Worm (Caenorhabditis elegans) whole organism, early embryonic: Measurements from ENCODE around the gene T24D5.2.

ENCODE experiments used
- B0310.2 ChIP-seq: sonication (generic microtip); optimal IDR thresholded peaks from 2 replicates; lab custom pipeline; 2016; ENCODE audit warnings: mild to moderate bottlenecking, missing genetic modification characterization, missing compliant biosample characterization
- F13C5.2 ChIP-seq: sonication (generic microtip); optimal IDR thresholded peaks from 2 replicates; lab custom pipeline; 2017; ENCODE audit warnings: mild to moderate bottlenecking, missing genetic modification characterization, inconsistent platforms, missing compliant biosample characterization
- aly-1 ChIP-seq: sonication (generic microtip); optimal IDR thresholded peaks from 2 replicates; lab custom pipeline; 2016; ENCODE audit warnings: missing genetic modification characterization, missing compliant biosample characterization
- ama-1 ChIP-seq: fragments of 150-350 bp; optimal IDR thresholded peaks from 2 replicates; lab custom pipeline; 2014
- ceh-13 ChIP-seq: fragments of 200-800 bp; sonication (Bioruptor generic); optimal IDR thresholded peaks from 2 replicates; lab custom pipeline; 2018; ENCODE audit warnings: mild to moderate bottlenecking, missing genetic modification characterization, missing compliant biosample characterization
- ceh-36 ChIP-seq: sonication (generic microtip); optimal IDR thresholded peaks from 2 replicates; lab custom pipeline; 2016; ENCODE audit warnings: missing genetic modification characterization, inconsistent platforms, missing compliant biosample characterization
- ets-7 ChIP-seq: sonication (generic microtip); optimal IDR thresholded peaks from 2 replicates; lab custom pipeline; 2016; ENCODE audit warnings: missing genotype, missing genetic modification characterization, missing compliant biosample characterization
- flt-1 ChIP-seq: fragments of 200-800 bp; sonication (Bioruptor generic); IDR thresholded peaks from 2 replicates; pipeline ENCODE4 v1.3.6; 2022; ENCODE audit warnings: missing genetic modification characterization, missing compliant biosample characterization
- hmbx-1 ChIP-seq: sonication (generic microtip); optimal IDR thresholded peaks from 2 replicates; lab custom pipeline; 2016; ENCODE audit warnings: mild to moderate bottlenecking, missing genetic modification characterization, missing compliant biosample characterization
- hmg-4 ChIP-seq: fragments of 200-800 bp; sonication (Bioruptor generic); optimal IDR thresholded peaks from 2 replicates; lab custom pipeline; 2018; ENCODE audit warnings: mild to moderate bottlenecking, missing genetic modification characterization, missing compliant biosample characterization
- hnd-1 ChIP-seq: sonication (generic microtip); optimal IDR thresholded peaks from 2 replicates; lab custom pipeline; 2016; ENCODE audit warnings: missing genetic modification characterization, missing compliant biosample characterization
- pes-1 ChIP-seq: fragments of 200-800 bp; sonication (Bioruptor generic); IDR thresholded peaks from 2 replicates; pipeline ENCODE4 v1.3.6; 2022; ENCODE audit warnings: missing genetic modification reagents, missing genetic modification characterization, missing compliant biosample characterization
- scrt-1 ChIP-seq: fragments of 200-800 bp; sonication (Bioruptor generic); IDR thresholded peaks from 2 replicates; pipeline ENCODE4 v1.3.6; 2022; ENCODE audit warnings: missing genetic modification characterization, missing compliant biosample characterization
- sea-1 ChIP-seq: fragments of 200-800 bp; sonication (Bioruptor generic); conservative IDR thresholded peaks from 2 replicates; pipeline ENCODE4 v1.3.6; 2022; ENCODE audit warnings: missing genetic modification characterization, missing compliant biosample characterization
- tbx-11 ChIP-seq: fragments of 200-800 bp; sonication (Bioruptor generic); IDR thresholded peaks from 2 replicates; pipeline ENCODE4 v1.3.6; 2022; ENCODE audit warnings: missing genetic modification characterization, missing compliant biosample characterization
- tbx-37 ChIP-seq: fragments of 200-800 bp; sonication (Bioruptor generic); conservative IDR thresholded peaks from 2 replicates; pipeline ENCODE4 v1.3.6; 2022; ENCODE audit warnings: missing genetic modification reagents, missing genetic modification characterization, missing compliant biosample characterization
- tra-4 ChIP-seq: sonication (generic microtip); optimal IDR thresholded peaks from 2 replicates; lab custom pipeline; 2017; ENCODE audit warnings: missing genetic modification characterization, missing compliant biosample characterization

The T24D5.2 gene

ce11 chrX:12586352-12586751 lies at the start of gene T24D5.2:
T24D5.2 (minus strand) TSS chrX:12586452.
- TF ChIP-seq hmbx-1 (tag; lab: Kevin White, UChicago), result no peak
- TF ChIP-seq pes-1 (GFP tag; lab: Robert Waterston, UW), result no peak
- TF ChIP-seq ceh-36 (tag; lab: Kevin White, UChicago), result no peak
- no peak for TF ChIP-seq ama-1 (lab: Kevin White, UChicago)
- no peak for TF ChIP-seq scrt-1 (GFP tag; lab: Robert Waterston, UW)
- no peak for TF ChIP-seq F13C5.2
- no peak for TF ChIP-seq tra-4 (tag; lab: Kevin White, UChicago)
- no peak for TF ChIP-seq tbx-11 (GFP tag; lab: Robert Waterston, UW)
- no peak for TF ChIP-seq flt-1 (GFP tag; lab: Robert Waterston, UW)
- no peak for TF ChIP-seq ets-7 (tag; lab: Kevin White, UChicago)

- TF ChIP-seq ama-1 (lab: Kevin White, UChicago), result no peak
- no peak for TF ChIP-seq ceh-36 (tag; lab: Kevin White, UChicago)
- TF ChIP-seq tra-4 (tag; lab: Kevin White, UChicago), result no peak
Observed at ce11 chrX:12635010-12635409, 48.8 kb upstream of the T24D5.2 start.

- TF ChIP-seq hmg-4, result no peak
- TF ChIP-seq flt-1 (GFP tag; lab: Robert Waterston, UW), result no peak
- no peak for TF ChIP-seq scrt-1 (GFP tag; lab: Robert Waterston, UW)
- TF ChIP-seq hmbx-1 (tag; lab: Kevin White, UChicago), result no peak
- no peak for TF ChIP-seq sea-1 (GFP tag; lab: Robert Waterston, UW)
- no peak for TF ChIP-seq ceh-13
- no peak for TF ChIP-seq tbx-11 (GFP tag; lab: Robert Waterston, UW)
Observed at ce11 chrX:12633862-12634404, 47.7 kb upstream of the T24D5.2 start, which contains the start of gene ivns-1. ivns-1 (minus strand) TSS chrX:12634354.

ce11 chrX:12632657-12633056 lies 46.4 kb upstream of the T24D5.2 start:
- no peak for TF ChIP-seq scrt-1 (GFP tag; lab: Robert Waterston, UW)
- TF ChIP-seq hmbx-1 (tag; lab: Kevin White, UChicago), result no peak
- no peak for TF ChIP-seq ceh-13
- no peak for TF ChIP-seq tra-4 (tag; lab: Kevin White, UChicago)
- no peak for TF ChIP-seq sea-1 (GFP tag; lab: Robert Waterston, UW)
- TF ChIP-seq tbx-37, result no peak
- no peak for TF ChIP-seq pes-1 (GFP tag; lab: Robert Waterston, UW)
- no peak for TF ChIP-seq aly-1 (tag; lab: Kevin White, UChicago)
- TF ChIP-seq ama-1 (lab: Kevin White, UChicago), result no peak
- TF ChIP-seq ets-7 (tag; lab: Kevin White, UChicago), result no peak
- no peak for TF ChIP-seq F13C5.2
- TF ChIP-seq flt-1 (GFP tag; lab: Robert Waterston, UW), result no peak
- no peak for TF ChIP-seq tbx-11 (GFP tag; lab: Robert Waterston, UW)
- TF ChIP-seq B0310.2 (tag; lab: Kevin White, UChicago), result no peak
- TF ChIP-seq ceh-36 (tag; lab: Kevin White, UChicago), result no peak
- TF ChIP-seq hnd-1 (tag; lab: Kevin White, UChicago), result no peak

- TF ChIP-seq hmg-4 (no peak), aly-1 (tag; lab: Kevin White, UChicago) (no peak), B0310.2 (tag; lab: Kevin White, UChicago) (no peak), scrt-1 (GFP tag; lab: Robert Waterston, UW) (no peak), F13C5.2 (no peak), tra-4 (tag; lab: Kevin White, UChicago) (no peak), tbx-37 (no peak)
Observed at ce11 chrX:12631446-12631845, 45.2 kb upstream of the T24D5.2 start.

- TF ChIP-seq tbx-11 (GFP tag; lab: Robert Waterston, UW) (no peak), hnd-1 (tag; lab: Kevin White, UChicago) (no peak), tbx-37 (no peak), flt-1 (GFP tag; lab: Robert Waterston, UW) (no peak), F13C5.2 (no peak), ama-1 (lab: Kevin White, UChicago) (no peak), sea-1 (GFP tag; lab: Robert Waterston, UW) (no peak)
Observed at ce11 chrX:12630556-12630955, 44.3 kb upstream of the T24D5.2 start.

- TF ChIP-seq ceh-13 (no peak), sea-1 (GFP tag; lab: Robert Waterston, UW) (no peak), tbx-37 (no peak), pes-1 (GFP tag; lab: Robert Waterston, UW) (no peak), B0310.2 (tag; lab: Kevin White, UChicago) (no peak)
Observed at ce11 chrX:12630005-12630404, 43.8 kb upstream of the T24D5.2 start.

- TF ChIP-seq tbx-37 (no peak), tbx-11 (GFP tag; lab: Robert Waterston, UW) (0 out of 2 replicates have a peak, but pooled peaks have one; percentile 34), aly-1 (tag; lab: Kevin White, UChicago) (no peak), flt-1 (GFP tag; lab: Robert Waterston, UW) (no peak), hmg-4 (peak; percentile 70)
Observed at ce11 chrX:12629257-12629656, 43.0 kb upstream of the T24D5.2 start.

ce11 chrX:12627797-12628196 lies 41.5 kb upstream of the T24D5.2 start:
- TF ChIP-seq hnd-1 (tag; lab: Kevin White, UChicago) (no peak), hmbx-1 (tag; lab: Kevin White, UChicago) (no peak), tbx-11 (GFP tag; lab: Robert Waterston, UW) (no peak), F13C5.2 (no peak), scrt-1 (GFP tag; lab: Robert Waterston, UW) (no peak), ama-1 (lab: Kevin White, UChicago) (no peak), sea-1 (GFP tag; lab: Robert Waterston, UW) (no peak), pes-1 (GFP tag; lab: Robert Waterston, UW) (no peak), tbx-37 (no peak), B0310.2 (tag; lab: Kevin White, UChicago) (no peak), tra-4 (tag; lab: Kevin White, UChicago) (no peak), ceh-13 (no peak)
